Fruit fly (Drosophila melanogaster) S2 (cell line): ENCODE measurements around the gene CG11349.

Source experiments
- CG8478 ChIP-seq: fragments of >200 bp; optimal IDR thresholded peaks from 2 replicates; lab custom pipeline; 2018
- CTCF ChIP-seq, 2 experiments: fragments of >200 bp; optimal IDR thresholded peaks; 2 replicates each; lab custom pipeline; 2018

DNA sequence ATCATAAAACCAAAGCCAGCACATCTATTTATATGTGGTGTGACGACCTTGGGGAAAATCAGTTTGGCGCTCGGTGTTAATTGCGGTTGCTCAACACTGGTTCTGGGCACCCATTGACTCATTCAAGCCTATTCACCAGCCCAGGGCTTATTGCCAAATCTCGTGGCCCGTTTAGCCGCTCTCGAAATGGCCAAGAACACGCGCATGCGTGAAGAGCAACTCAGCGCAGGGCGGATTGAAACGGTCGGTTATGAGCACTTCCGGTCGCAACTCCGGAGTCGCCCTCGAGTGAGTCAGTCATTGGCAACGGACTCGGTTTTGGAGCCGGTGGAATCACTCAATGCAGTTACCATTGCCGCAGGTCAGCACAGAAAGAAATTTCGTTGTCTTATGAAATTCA is 16.6 kb downstream of the CG11349 start:
- TF ChIP-seq CTCF (optimal IDR thresholded peaks at IDR 0.05; lab: Kevin White, UChicago) (no peak), CG8478 (lab: Kevin White, UChicago) (no peak)
